Fruit fly (Drosophila melanogaster) whole organism, embryonic: ENCODE measurements around the gene CG14339.

Experiments
- CG11504 ChIP-seq: fragments of 200-800 bp; sonication (Bioruptor generic); optimal IDR thresholded peaks from 3 replicates; lab custom pipeline; 2019; ENCODE audit warnings: missing biosample characterization, mild to moderate bottlenecking, missing genetic modification characterization, moderate library complexity
- CG11560 ChIP-seq: fragments of 200-800 bp; sonication (Bioruptor generic); IDR thresholded peaks from 3 replicates; pipeline ENCODE4 v1.3.6; 2022; ENCODE audit warnings: missing biosample characterization, missing genetic modification characterization
- CG11695 ChIP-seq: fragments of 200-800 bp; sonication (Bioruptor generic); IDR thresholded peaks from 3 replicates; pipeline ENCODE4 v1.3.6; 2022; ENCODE audit warnings: missing biosample characterization, missing genetic modification characterization
- CG12744 ChIP-seq: fragments of 200-800 bp; sonication (Bioruptor generic); optimal IDR thresholded peaks from 2 replicates; lab custom pipeline; 2016; ENCODE audit warnings: missing biosample characterization, missing genetic modification characterization
- CG13775 ChIP-seq: fragments of 200-800 bp; sonication (Bioruptor generic); optimal IDR thresholded peaks from 3 replicates; lab custom pipeline; 2017; ENCODE audit warnings: missing biosample characterization, mild to moderate bottlenecking, missing genetic modification characterization
- CG18599 ChIP-seq: fragments of 200-800 bp; sonication (Bioruptor generic); optimal IDR thresholded peaks from 3 replicates; lab custom pipeline; 2017; ENCODE audit warnings: missing biosample characterization, missing genetic modification characterization, mild to moderate bottlenecking, moderate library complexity, missing genetic modification reagents
- CG2199 ChIP-seq: fragments of 200-800 bp; sonication (Bioruptor generic); IDR thresholded peaks from 3 replicates; pipeline ENCODE4 v1.3.6; 2022; ENCODE audit warnings: missing biosample characterization, missing genetic modification characterization
- CG2712 ChIP-seq: fragments of 200-800 bp; optimal IDR thresholded peaks from 3 replicates; lab custom pipeline; 2019; ENCODE audit warnings: missing biosample characterization, mild to moderate bottlenecking, missing genetic modification characterization, moderate library complexity
- CG31224 ChIP-seq: fragments of 200-800 bp; sonication (Bioruptor generic); IDR thresholded peaks from 2 replicates; pipeline ENCODE4 v1.3.6; 2022; ENCODE audit warnings: missing biosample characterization, missing genetic modification characterization
- CG3847 ChIP-seq: fragments of 200-800 bp; sonication (Bioruptor generic); IDR thresholded peaks from 2 replicates; pipeline ENCODE4 v1.3.6; 2022; ENCODE audit warnings: missing biosample characterization, missing genetic modification characterization
- CG4328 ChIP-seq: fragments of 200-800 bp; sonication (Bioruptor generic); optimal IDR thresholded peaks from 3 replicates; lab custom pipeline; 2017; ENCODE audit warnings: missing biosample characterization, missing genetic modification reagents, missing genetic modification characterization
- CG4360 ChIP-seq: fragments of 200-800 bp; sonication (Bioruptor generic); IDR thresholded peaks from 2 replicates; pipeline ENCODE4 v1.3.6; 2022; ENCODE audit warnings: missing biosample characterization, missing genetic modification characterization
- CG5953 ChIP-seq: fragments of 200-800 bp; sonication (Bioruptor generic); IDR thresholded peaks from 2 replicates; pipeline ENCODE4 v1.3.6; 2022; ENCODE audit warnings: missing biosample characterization, missing genetic modification characterization
- CG6813 ChIP-seq: fragments of 200-800 bp; sonication (Bioruptor generic); optimal IDR thresholded peaks from 2 replicates; lab custom pipeline; 2017; ENCODE audit warnings: missing biosample characterization, missing genetic modification characterization, mild to moderate bottlenecking, moderate library complexity, missing genetic modification reagents
- CG7271 ChIP-seq: fragments of 200-800 bp; sonication (Bioruptor generic); optimal IDR thresholded peaks from 2 replicates; lab custom pipeline; 2018; ENCODE audit warnings: missing biosample characterization, mild to moderate bottlenecking, missing genetic modification characterization, moderate library complexity
- CG7745 ChIP-seq: fragments of 200-800 bp; sonication (Bioruptor generic); optimal IDR thresholded peaks from 2 replicates; lab custom pipeline; 2018; ENCODE audit warnings: missing biosample characterization, mild to moderate bottlenecking, missing genetic modification characterization, moderate library complexity
- CG8089 ChIP-seq: fragments of 200-800 bp; sonication (Bioruptor generic); optimal IDR thresholded peaks from 3 replicates; lab custom pipeline; 2016; ENCODE audit warnings: missing biosample characterization, missing genetic modification characterization
- CG9876 ChIP-seq: fragments of 200-800 bp; sonication (Bioruptor generic); optimal IDR thresholded peaks from 2 replicates; lab custom pipeline; 2016; ENCODE audit warnings: missing biosample characterization, missing genetic modification characterization
- CTCF ChIP-seq: fragments of 200-800 bp; sonication (Bioruptor generic); optimal IDR thresholded peaks from 2 replicates; lab custom pipeline; 2017; ENCODE audit warnings: missing biosample characterization, mild to moderate bottlenecking, missing genetic modification characterization, moderate library complexity
- D19B ChIP-seq: fragments of 200-800 bp; sonication (Bioruptor generic); optimal IDR thresholded peaks from 2 replicates; lab custom pipeline; 2017; ENCODE audit warnings: missing biosample characterization, mild to moderate bottlenecking, missing genetic modification characterization
- Eip74EF ChIP-seq, 2 experiments: fragments of 200-800 bp in 1 of 2; fragments of >200 bp in 1 of 2; sonication (Bioruptor generic) in 1 of 2; optimal IDR thresholded peaks; 2 replicates each; lab custom pipeline; 2017 to 2019; ENCODE audit warnings: missing biosample characterization in 2 of 2, missing genetic modification characterization in 2 of 2, mild to moderate bottlenecking in 1 of 2, moderate library complexity in 1 of 2
- Ets97D ChIP-seq: fragments of 200-800 bp; sonication (Bioruptor generic); optimal IDR thresholded peaks from 3 replicates; lab custom pipeline; 2016; ENCODE audit warnings: missing biosample characterization, missing genetic modification characterization
- GATAe ChIP-seq: fragments of 200-800 bp; sonication (Bioruptor generic); conservative IDR thresholded peaks from 2 replicates; pipeline ENCODE4 v1.3.6; 2022; ENCODE audit warnings: missing biosample characterization, missing genetic modification characterization
- Hand ChIP-seq: fragments of 200-800 bp; sonication (Bioruptor generic); optimal IDR thresholded peaks from 2 replicates; lab custom pipeline; 2017; ENCODE audit warnings: mild to moderate bottlenecking, missing biosample characterization, missing genetic modification reagents, missing genetic modification characterization
- Hmx ChIP-seq: fragments of 200-800 bp; sonication (Bioruptor generic); optimal IDR thresholded peaks from 2 replicates; lab custom pipeline; 2016; ENCODE audit warnings: missing biosample characterization, missing genetic modification characterization
- Usf ChIP-seq: fragments of 200-800 bp; sonication (Bioruptor generic); optimal IDR thresholded peaks from 2 replicates; lab custom pipeline; 2017; ENCODE audit warnings: missing genotype, missing biosample characterization, missing genetic modification characterization
- ab ChIP-seq: fragments of 200-800 bp; sonication (Bioruptor generic); optimal IDR thresholded peaks from 2 replicates; lab custom pipeline; 2016; ENCODE audit warnings: missing biosample characterization, missing genetic modification characterization
- ac ChIP-seq: fragments of 200-800 bp; sonication (Bioruptor generic); optimal IDR thresholded peaks from 3 replicates; lab custom pipeline; 2017; ENCODE audit warnings: missing biosample characterization, mild to moderate bottlenecking, missing genetic modification characterization
- amos ChIP-seq: fragments of 200-800 bp; sonication (Bioruptor generic); IDR thresholded peaks from 2 replicates; pipeline ENCODE4 v1.3.6; 2022; ENCODE audit warnings: missing biosample characterization, missing genetic modification characterization; ENCODE audit not compliant: partially characterized antibody
- ara ChIP-seq: fragments of 200-800 bp; sonication (Bioruptor generic); IDR thresholded peaks from 2 replicates; pipeline ENCODE4 v1.3.6; 2022; ENCODE audit warnings: missing biosample characterization, missing genetic modification characterization
- ase ChIP-seq: fragments of 200-800 bp; sonication (Bioruptor generic); IDR thresholded peaks from 3 replicates; pipeline ENCODE4 v1.3.6; 2022; ENCODE audit warnings: missing biosample characterization, missing genetic modification characterization
- bigmax ChIP-seq: fragments of 200-800 bp; sonication (Bioruptor generic); optimal IDR thresholded peaks from 2 replicates; lab custom pipeline; 2018; ENCODE audit warnings: missing biosample characterization, mild to moderate bottlenecking, missing genetic modification characterization
- chinmo ChIP-seq: fragments of 200-800 bp; sonication (Bioruptor generic); IDR thresholded peaks from 4 replicates; pipeline ENCODE4 v1.3.6; 2022; ENCODE audit warnings: missing biosample characterization, missing genetic modification characterization; ENCODE audit not compliant: partially characterized antibody
- corto ChIP-seq: fragments of 200-800 bp; sonication (Bioruptor generic); optimal IDR thresholded peaks from 2 replicates; lab custom pipeline; 2016; ENCODE audit warnings: missing biosample characterization, mild to moderate bottlenecking, missing genetic modification characterization, moderate library complexity
- cwo ChIP-seq: fragments of 200-800 bp; sonication (Bioruptor generic); optimal IDR thresholded peaks from 3 replicates; lab custom pipeline; 2017; ENCODE audit warnings: missing biosample characterization, missing genetic modification characterization, mild to moderate bottlenecking, moderate library complexity, missing genetic modification reagents
- dati ChIP-seq: fragments of 200-800 bp; sonication (Bioruptor generic); IDR thresholded peaks from 2 replicates; pipeline ENCODE4 v1.3.6; 2022; ENCODE audit warnings: missing biosample characterization, missing genetic modification characterization
- dysf ChIP-seq: fragments of 200-800 bp; sonication (Bioruptor generic); IDR thresholded peaks from 3 replicates; pipeline ENCODE4 v1.3.6; 2022; ENCODE audit warnings: missing biosample characterization, missing genetic modification characterization
- grn ChIP-seq: fragments of 200-800 bp; sonication (Bioruptor generic); optimal IDR thresholded peaks from 3 replicates; lab custom pipeline; 2017; ENCODE audit warnings: missing biosample characterization, missing genetic modification characterization
- ind ChIP-seq: fragments of 200-800 bp; sonication (Bioruptor generic); optimal IDR thresholded peaks from 3 replicates; lab custom pipeline; 2016; ENCODE audit warnings: missing biosample characterization, missing genetic modification characterization
- jigr1 ChIP-seq: fragments of 200-800 bp; sonication (Bioruptor generic); IDR thresholded peaks from 3 replicates; pipeline ENCODE4 v1.3.6; 2022; ENCODE audit warnings: missing biosample characterization, missing genetic modification characterization
- lov ChIP-seq, 2 experiments: fragments of 200-800 bp in 1 of 2; fragments of >200 bp in 1 of 2; sonication (Bioruptor generic) in 1 of 2; IDR thresholded peaks in 1 of 2; optimal IDR thresholded peaks in 1 of 2; 2 replicates in 1 of 2; 3 replicates in 1 of 2; pipeline versions ENCODE4 v1.3.6 to Lab custom; 2017 to 2022; ENCODE audit warnings: missing biosample characterization in 1 of 2, missing genetic modification characterization in 1 of 2
- nmo ChIP-seq: fragments of 200-800 bp; sonication (Bioruptor generic); optimal IDR thresholded peaks from 2 replicates; lab custom pipeline; 2018; ENCODE audit warnings: missing biosample characterization, mild to moderate bottlenecking, missing genetic modification characterization, moderate library complexity
- p53 ChIP-seq: fragments of 200-800 bp; sonication (Bioruptor generic); optimal IDR thresholded peaks from 2 replicates; lab custom pipeline; 2016; ENCODE audit warnings: missing biosample characterization, missing genetic modification characterization
- repo ChIP-seq: fragments of 200-800 bp; sonication (Bioruptor generic); optimal IDR thresholded peaks from 2 replicates; lab custom pipeline; 2016; ENCODE audit warnings: missing biosample characterization, missing genetic modification characterization
- ro ChIP-seq: fragments of 200-800 bp; sonication (Bioruptor generic); IDR thresholded peaks from 2 replicates; pipeline ENCODE4 v1.3.6; 2022; ENCODE audit warnings: missing biosample characterization, missing genetic modification characterization
- scrt ChIP-seq: fragments of 200-800 bp; sonication (Bioruptor generic); optimal IDR thresholded peaks from 2 replicates; lab custom pipeline; 2018; ENCODE audit warnings: missing biosample characterization, mild to moderate bottlenecking, missing genetic modification characterization, moderate library complexity
- stwl ChIP-seq: fragments of 200-800 bp; sonication (Bioruptor generic); optimal IDR thresholded peaks from 3 replicates; lab custom pipeline; 2018; ENCODE audit warnings: missing biosample characterization, mild to moderate bottlenecking, missing genetic modification characterization, moderate library complexity
- tio ChIP-seq: fragments of 200-800 bp; sonication (Bioruptor generic); optimal IDR thresholded peaks from 2 replicates; lab custom pipeline; 2017; ENCODE audit warnings: missing biosample characterization, missing genetic modification characterization, inconsistent platforms
- trem ChIP-seq: fragments of 200-800 bp; optimal IDR thresholded peaks from 3 replicates; lab custom pipeline; 2019; ENCODE audit warnings: missing biosample characterization, mild to moderate bottlenecking, missing genetic modification characterization, moderate library complexity
- zfh2 ChIP-seq: fragments of 200-800 bp; sonication (Bioruptor generic); optimal IDR thresholded peaks from 2 replicates; lab custom pipeline; 2016; ENCODE audit warnings: missing biosample characterization, missing genetic modification characterization

CG14339 gene

DNA sequence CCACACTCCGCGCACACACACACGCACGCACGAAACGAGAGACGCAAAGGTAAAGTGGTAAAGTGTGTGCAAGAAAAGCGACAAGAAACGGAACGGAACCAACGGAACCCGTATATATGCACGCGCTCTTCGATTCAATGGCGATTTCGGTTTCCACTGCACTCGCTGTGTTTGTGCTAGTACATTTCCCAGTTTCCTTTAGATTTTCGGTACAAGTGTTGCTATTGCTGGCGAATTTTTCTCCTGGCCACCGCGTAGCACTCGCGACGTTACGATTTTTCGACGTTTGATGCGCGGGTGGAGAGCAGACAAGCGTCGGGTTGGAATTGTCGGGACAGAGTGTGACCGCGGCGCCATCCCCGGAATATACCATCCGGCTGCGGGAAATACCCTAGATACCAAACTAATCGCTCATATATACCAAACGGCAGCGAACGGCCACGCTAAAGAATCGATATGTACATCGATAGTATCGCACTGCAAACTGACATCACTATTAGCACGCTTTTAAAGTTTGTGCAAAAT is 30.8 kb upstream of the CG14339 start, which contains the start of the genes S and ast (continued):
- TF ChIP-seq dati (GFP tag; lab: Robert Waterston, UW) (no peak), scrt (peak; percentile 34), CG7745 (no peak), CG7271 (tag; lab: Kevin White, UChicago) (no peak), nmo (GFP tag; lab: Kevin White, UChicago) (peak; percentile 65), Hand (GFP tag; lab: Kevin White, UChicago) (no peak), CG18599 (GFP tag; lab: Kevin White, UChicago) (no peak), ind (no peak), CG13775 (GFP tag; lab: Kevin White, UChicago) (no peak), dysf (GFP tag; lab: Robert Waterston, UW) (0 out of 3 replicates have a peak, but pooled peaks have one; percentile 27), amos (GFP tag; lab: Robert Waterston, UW) (peak; percentile 99), ab (GFP tag; lab: Kevin White, UChicago) (no peak), CG2712 (tag; lab: Kevin White, UChicago) (peak; percentile 59), CG11560 (peak; percentile 51; the same call in 2 of the 3 replicates), ac (no peak), lov (optimal IDR thresholded peaks at IDR 0.05; lab: Kevin White, UChicago) (no peak), lov (GFP tag; IDR thresholded peaks at IDR 0.05; lab: Robert Waterston, UW) (no peak), Ets97D (GFP tag; lab: Kevin White, UChicago) (peak; percentile 85), ara (GFP tag; lab: Robert Waterston, UW) (0 out of 2 replicates have a peak, but pooled peaks have one; percentile 6), corto (GFP tag; lab: Kevin White, UChicago) (no peak), CG6813 (GFP tag; lab: Kevin White, UChicago) (peak; percentile 26), grn (GFP tag; lab: Kevin White, UChicago) (no peak), GATAe (no peak), CG9876 (GFP tag; lab: Kevin White, UChicago) (peak; percentile 40), D19B (GFP tag; lab: Kevin White, UChicago) (no peak), ase (GFP tag; lab: Robert Waterston, UW) (no peak), zfh2 (no peak), stwl (tag; lab: Kevin White, UChicago) (peak; percentile 72), CG8089 (GFP tag; lab: Kevin White, UChicago) (peak; percentile 38), chinmo (GFP tag; lab: Robert Waterston, UW) (peak; percentile 90; the same call in 3 of the 4 replicates), CTCF (no peak), tio (GFP tag; lab: Kevin White, UChicago) (no peak), CG12744 (GFP tag; lab: Kevin White, UChicago) (peak; percentile 13), CG11504 (tag; lab: Kevin White, UChicago) (no peak), jigr1 (GFP tag; lab: Robert Waterston, UW) (no peak), CG5953 (GFP tag; lab: Robert Waterston, UW) (no peak), ro (no peak), CG31224 (GFP tag; lab: Robert Waterston, UW) (no peak), CG4328 (no peak), cwo (GFP tag; lab: Kevin White, UChicago) (no peak), Hmx (GFP tag; lab: Kevin White, UChicago) (no peak), Usf (GFP tag; lab: Kevin White, UChicago) (no peak), repo (GFP tag; lab: Kevin White, UChicago) (no peak), CG3847 (peak; percentile 69), p53 (GFP tag; lab: Kevin White, UChicago) (peak; percentile 39), Eip74EF (GFP tag; optimal IDR thresholded peaks at IDR 0.05; lab: Kevin White, UChicago) (no peak), bigmax (GFP tag; lab: Kevin White, UChicago) (peak; percentile 36), trem (tag; lab: Kevin White, UChicago) (peak; percentile 69), CG4360 (GFP tag; lab: Robert Waterston, UW) (no peak), CG11695 (GFP tag; lab: Robert Waterston, UW) (no peak), CG2199 (0 out of 3 replicates have a peak, but pooled peaks have one; percentile 42)
